Fruit fly (Drosophila melanogaster): ENCODE measurements around the gene Clic.

Gene Clic

dm6 chrX:13815526-13816173, 6.5 kb downstream of the Clic start:
- TF ChIP-seq Dif (GFP tag; optimal IDR thresholded peaks at IDR 0.05; ENCODE audit: partially characterized antibody) (no peak), Hr83 (GFP tag; optimal IDR thresholded peaks at IDR 0.05; ENCODE audit: poor library complexity, severe bottlenecking) (no peak), CG9705 (GFP tag; optimal IDR thresholded peaks at IDR 0.05) (no peak), HLH106 (tag; optimal IDR thresholded peaks at IDR 0.05) (peak; percentile 65), Rel (GFP tag; optimal IDR thresholded peaks at IDR 0.05) (no peak), Rel (tag; optimal IDR thresholded peaks at IDR 0.05) (no peak), sv (GFP tag; optimal IDR thresholded peaks at IDR 0.05) (peak; percentile 23), pan (optimal IDR thresholded peaks at IDR 0.05) (no peak), rgr (GFP tag; optimal IDR thresholded peaks at IDR 0.05) (peak; percentile 64), woc (GFP tag; optimal IDR thresholded peaks at IDR 0.05) (peak; percentile 67), Hnf4 (GFP tag; optimal IDR thresholded peaks at IDR 0.05) (peak; percentile 66), Vsx2 (GFP tag; optimal IDR thresholded peaks at IDR 0.05; ENCODE audit: partially characterized antibody) (no peak), lola (GFP tag; optimal IDR thresholded peaks at IDR 0.05) (no peak), jim (GFP tag; optimal IDR thresholded peaks at IDR 0.05) (no peak), Mio (GFP tag; optimal IDR thresholded peaks at IDR 0.05) (no peak), brk (GFP tag; optimal IDR thresholded peaks at IDR 0.05) (no peak), dl (GFP tag; optimal IDR thresholded peaks at IDR 0.05; ENCODE audit: insufficient read depth in 1 of 2, partially characterized antibody in 2 of 2) (no peak), sage (GFP tag; optimal IDR thresholded peaks at IDR 0.05) (no peak), usp (GFP tag; optimal IDR thresholded peaks at IDR 0.05) (no peak), ey (GFP tag; optimal IDR thresholded peaks at IDR 0.05) (peak; percentile 81), Myc (optimal IDR thresholded peaks at IDR 0.05) (no peak), dsf (GFP tag; optimal IDR thresholded peaks at IDR 0.05; ENCODE audit: borderline replicate concordance) (no peak), Sp1 (GFP tag; optimal IDR thresholded peaks at IDR 0.05) (peak; percentile 56), br (GFP tag; optimal IDR thresholded peaks at IDR 0.05) (peak; percentile 50), CrebA (GFP tag; optimal IDR thresholded peaks at IDR 0.05; ENCODE audit: borderline replicate concordance) (no peak), Jra (GFP tag; optimal IDR thresholded peaks at IDR 0.05) (peak; percentile 7), psq (GFP tag; optimal IDR thresholded peaks at IDR 0.05) (peak; percentile 54), dmrt93B (GFP tag; optimal IDR thresholded peaks at IDR 0.05) (peak; percentile 58), h (GFP tag; optimal IDR thresholded peaks at IDR 0.05) (peak; percentile 73), foxo (GFP tag; optimal IDR thresholded peaks at IDR 0.05) (peak in 1 of 2 experiments; percentile 69), N (GFP tag; optimal IDR thresholded peaks at IDR 0.05) (no peak), Hr78 (GFP tag; optimal IDR thresholded peaks at IDR 0.05) (no peak), OdsH (GFP tag; optimal IDR thresholded peaks at IDR 0.05) (peak; percentile 59), CG32264 (GFP tag; optimal IDR thresholded peaks at IDR 0.05) (no peak), Dfd (GFP tag; optimal IDR thresholded peaks at IDR 0.05) (no peak), tai (GFP tag; optimal IDR thresholded peaks at IDR 0.05) (no peak), fru (GFP tag; optimal IDR thresholded peaks at IDR 0.05) (peak; percentile 72), GATAd (GFP tag; optimal IDR thresholded peaks at IDR 0.05) (no peak), Abd-B (GFP tag; optimal IDR thresholded peaks at IDR 0.05) (no peak)

DNA sequence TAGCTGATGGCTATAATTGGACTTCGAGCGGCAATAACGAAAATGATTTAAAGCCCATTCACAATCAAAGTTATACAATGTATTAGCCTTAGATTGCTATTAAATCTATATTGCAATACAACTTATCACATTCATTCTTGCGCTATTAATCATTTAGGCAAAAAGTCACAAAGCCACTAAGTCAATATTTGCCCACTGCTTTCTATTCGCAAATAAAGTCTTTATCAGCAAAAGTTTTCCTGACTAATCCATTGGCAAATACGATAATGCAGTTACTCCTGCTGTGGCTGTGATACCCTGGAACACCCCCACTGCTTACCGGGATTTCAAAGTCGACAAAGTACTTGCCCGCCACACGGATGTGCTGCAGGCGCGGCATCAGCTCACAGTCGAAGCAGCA, 8.0 kb downstream of the Clic start:
- no peak for TF ChIP-seq CG32264 (GFP tag; optimal IDR thresholded peaks at IDR 0.05)
- TF ChIP-seq usp (GFP tag; optimal IDR thresholded peaks at IDR 0.05): no peak
- TF ChIP-seq sv (GFP tag; optimal IDR thresholded peaks at IDR 0.05): no peak
- TF ChIP-seq sage (GFP tag; optimal IDR thresholded peaks at IDR 0.05): no peak
- no peak for TF ChIP-seq Myc (optimal IDR thresholded peaks at IDR 0.05)
- no peak for TF ChIP-seq brk (GFP tag; optimal IDR thresholded peaks at IDR 0.05)
- no peak for TF ChIP-seq Dif (GFP tag; optimal IDR thresholded peaks at IDR 0.05; ENCODE audit: partially characterized antibody)
- no peak for TF ChIP-seq dsf (GFP tag; optimal IDR thresholded peaks at IDR 0.05; ENCODE audit: borderline replicate concordance)
- TF ChIP-seq N (GFP tag; optimal IDR thresholded peaks at IDR 0.05): no peak
- TF ChIP-seq woc (GFP tag; optimal IDR thresholded peaks at IDR 0.05): no peak
- TF ChIP-seq GATAd (GFP tag; optimal IDR thresholded peaks at IDR 0.05): no peak
- TF ChIP-seq psq (GFP tag; optimal IDR thresholded peaks at IDR 0.05): no peak
- no peak for TF ChIP-seq Rel (GFP tag; optimal IDR thresholded peaks at IDR 0.05)
- TF ChIP-seq Rel (tag; optimal IDR thresholded peaks at IDR 0.05): no peak

All from whole organism, wandering third instar larva.